Worm (Caenorhabditis elegans) whole organism, L3 larva: Measurements from ENCODE around the gene F45G2.7.

Experiments
- ama-1 ChIP-seq: fragments of 150-350 bp; optimal IDR thresholded peaks from 2 replicates; lab custom pipeline; 2018
- daf-12 ChIP-seq: fragments of 150-350 bp; optimal IDR thresholded peaks from 2 replicates; lab custom pipeline; 2014; ENCODE audit warnings: missing biosample characterization, missing genetic modification reagents, missing genetic modification characterization
- egl-27 ChIP-seq: sonication (generic microtip); optimal IDR thresholded peaks from 4 replicates; lab custom pipeline; 2017; ENCODE audit warnings: missing biosample characterization, missing genetic modification reagents, missing genetic modification characterization
- elt-1 ChIP-seq: fragments of 150-350 bp; optimal IDR thresholded peaks from 2 replicates; lab custom pipeline; 2014; ENCODE audit warnings: missing biosample characterization, missing genetic modification characterization
- elt-3 ChIP-seq, 3 experiments: fragments of 150-350 bp in 1 of 3; sonication (generic microtip) in 2 of 3; optimal IDR thresholded peaks; 2 replicates in 2 of 3; 4 replicates in 1 of 3; lab custom pipeline; 2014 to 2017; ENCODE audit warnings: missing biosample characterization in 3 of 3, missing genetic modification characterization in 3 of 3
- mdl-1 ChIP-seq: fragments of 150-350 bp; optimal IDR thresholded peaks from 2 replicates; lab custom pipeline; 2014; ENCODE audit warnings: missing biosample characterization, missing genetic modification characterization
- nhr-12 ChIP-seq: fragments of 150-350 bp; optimal IDR thresholded peaks from 2 replicates; lab custom pipeline; 2014; ENCODE audit warnings: missing biosample characterization, missing genetic modification characterization
- pqm-1 ChIP-seq: fragments of 150-350 bp; optimal IDR thresholded peaks from 2 replicates; lab custom pipeline; 2017; ENCODE audit warnings: missing biosample characterization, missing genetic modification characterization, inconsistent platforms
- snpc-4 ChIP-seq: fragments of 150-350 bp; optimal IDR thresholded peaks from 2 replicates; lab custom pipeline; 2014; ENCODE audit warnings: missing biosample characterization, missing genetic modification characterization
- tbx-2 ChIP-seq: sonication (generic microtip); optimal IDR thresholded peaks from 2 replicates; lab custom pipeline; 2016; ENCODE audit warnings: mild to moderate bottlenecking, missing genetic modification characterization, missing compliant biosample characterization
- unc-62 ChIP-seq: fragments of 150-350 bp; sonication (generic microtip); optimal IDR thresholded peaks from 4 replicates; lab custom pipeline; 2014; ENCODE audit warnings: missing biosample characterization, missing genetic modification reagents, missing genetic modification characterization

- TF ChIP-seq egl-27 (no peak), unc-62 (no peak), elt-1 (peak; percentile 60), nhr-12 (tag; lab: Kevin White, UChicago) (no peak), daf-12 (tag; lab: Kevin White, UChicago) (no peak), mdl-1 (tag; lab: Kevin White, UChicago) (no peak), pqm-1 (tag; lab: Kevin White, UChicago) (peak; percentile 61), elt-3 (tag; optimal IDR thresholded peaks at IDR 0.05; lab: Kevin White, UChicago) (no peak), tbx-2 (tag; lab: Kevin White, UChicago) (peak; percentile 71), snpc-4 (tag; lab: Kevin White, UChicago) (peak; percentile 82), ama-1 (lab: Kevin White, UChicago) (peak; percentile 74)
Observed at ce11 chrIII:13465918-13466592, 31.8 kb upstream of the F45G2.7 start, which contains the start of gene cdk-5.
